Fruit fly (Drosophila melanogaster) whole organism, embryonic: ENCODE measurements around the gene Trm7-32.
A peak's percentile ranks its signal among the peaks of the same experiment; 100 is the strongest.

ENCODE experiments used
- Abd-B ChIP-seq: fragments of 200-800 bp; sonication (Bioruptor generic); optimal IDR thresholded peaks from 2 replicates; lab custom pipeline; 2018; ENCODE audit warnings: missing biosample characterization, mild to moderate bottlenecking, missing genetic modification characterization, moderate library complexity
- Ada2b ChIP-seq: fragments of 200-800 bp; sonication (Bioruptor generic); IDR thresholded peaks from 2 replicates; pipeline ENCODE4 v1.3.6; 2022; ENCODE audit warnings: missing biosample characterization, missing genetic modification characterization
- B-H1 ChIP-seq: fragments of 200-800 bp; sonication (Bioruptor generic); IDR thresholded peaks from 3 replicates; pipeline ENCODE4 v1.3.6; 2022; ENCODE audit warnings: missing biosample characterization, missing genetic modification characterization
- CG1024 ChIP-seq: fragments of 200-800 bp; sonication (Bioruptor generic); IDR thresholded peaks from 2 replicates; pipeline ENCODE4 v1.3.6; 2022; ENCODE audit warnings: missing biosample characterization, missing genetic modification characterization
- CG1233 ChIP-seq: fragments of 200-800 bp; sonication (Bioruptor generic); optimal IDR thresholded peaks from 4 replicates; lab custom pipeline; 2018; ENCODE audit warnings: missing biosample characterization, mild to moderate bottlenecking, missing genetic modification characterization
- CG14050 ChIP-seq: fragments of 200-800 bp; sonication (Bioruptor generic); IDR thresholded peaks from 3 replicates; pipeline ENCODE4 v1.3.6; 2022; ENCODE audit warnings: missing biosample characterization, missing genetic modification characterization
- CG1529 ChIP-seq: fragments of 200-800 bp; sonication (Bioruptor generic); optimal IDR thresholded peaks from 3 replicates; lab custom pipeline; 2018; ENCODE audit warnings: missing biosample characterization, missing genetic modification characterization
- CG1603 ChIP-seq: fragments of 200-800 bp; sonication (Bioruptor generic); optimal IDR thresholded peaks from 2 replicates; lab custom pipeline; 2019; ENCODE audit warnings: missing biosample characterization, mild to moderate bottlenecking, missing genetic modification characterization, moderate library complexity
- CG2875 ChIP-seq: fragments of 200-800 bp; sonication (Bioruptor generic); optimal IDR thresholded peaks from 2 replicates; lab custom pipeline; 2017; ENCODE audit warnings: missing biosample characterization, mild to moderate bottlenecking, missing genetic modification characterization, missing genetic modification reagents
- CG2889 ChIP-seq: fragments of 200-800 bp; sonication (Bioruptor generic); IDR thresholded peaks from 3 replicates; pipeline ENCODE4 v1.3.6; 2022; ENCODE audit warnings: missing biosample characterization, missing genetic modification characterization
- CG30020 ChIP-seq: fragments of 200-800 bp; optimal IDR thresholded peaks from 2 replicates; lab custom pipeline; 2019; ENCODE audit warnings: missing biosample characterization, mild to moderate bottlenecking, missing genetic modification characterization, moderate library complexity
- CG3407 ChIP-seq: fragments of 200-800 bp; sonication (Bioruptor generic); optimal IDR thresholded peaks from 2 replicates; lab custom pipeline; 2018; ENCODE audit warnings: missing biosample characterization, mild to moderate bottlenecking, missing genetic modification characterization
- CG3838 ChIP-seq: fragments of 200-800 bp; sonication (Bioruptor generic); optimal IDR thresholded peaks from 3 replicates; lab custom pipeline; 2016; ENCODE audit warnings: missing biosample characterization, missing genetic modification characterization
- CG3847 ChIP-seq: fragments of 200-800 bp; sonication (Bioruptor generic); IDR thresholded peaks from 2 replicates; pipeline ENCODE4 v1.3.6; 2022; ENCODE audit warnings: missing biosample characterization, missing genetic modification characterization
- CG3995 ChIP-seq: fragments of 200-800 bp; sonication (Bioruptor generic); optimal IDR thresholded peaks from 3 replicates; lab custom pipeline; 2016; ENCODE audit warnings: missing biosample characterization, missing genetic modification characterization
- CG6654 ChIP-seq: fragments of 200-800 bp; sonication (Bioruptor generic); optimal IDR thresholded peaks from 2 replicates; lab custom pipeline; 2017; ENCODE audit warnings: missing biosample characterization, mild to moderate bottlenecking, missing genetic modification characterization
- CG7786 ChIP-seq: fragments of 200-800 bp; sonication (Bioruptor generic); optimal IDR thresholded peaks from 2 replicates; lab custom pipeline; 2016; ENCODE audit warnings: missing biosample characterization, missing genetic modification characterization
- CG7987 ChIP-seq: fragments of 200-800 bp; sonication (Bioruptor generic); optimal IDR thresholded peaks from 2 replicates; lab custom pipeline; 2018; ENCODE audit warnings: missing biosample characterization, mild to moderate bottlenecking, missing genetic modification characterization, moderate library complexity
- CG8359 ChIP-seq: fragments of 200-800 bp; sonication (Bioruptor generic); optimal IDR thresholded peaks from 2 replicates; lab custom pipeline; 2017; ENCODE audit warnings: missing biosample characterization, mild to moderate bottlenecking, missing genetic modification characterization, borderline replicate concordance
- CG8765 ChIP-seq: fragments of 200-800 bp; sonication (Bioruptor generic); IDR thresholded peaks from 2 replicates; pipeline ENCODE4 v1.3.6; 2022; ENCODE audit warnings: missing biosample characterization, missing genetic modification characterization
- CG9876 ChIP-seq: fragments of 200-800 bp; sonication (Bioruptor generic); optimal IDR thresholded peaks from 2 replicates; lab custom pipeline; 2016; ENCODE audit warnings: missing biosample characterization, missing genetic modification characterization
- CkIIα-i1 ChIP-seq: fragments of 200-800 bp; sonication (Bioruptor generic); IDR thresholded peaks from 2 replicates; pipeline ENCODE4 v1.3.6; 2022; ENCODE audit warnings: missing biosample characterization, missing genetic modification characterization
- CrebB ChIP-seq: fragments of 200-800 bp; sonication (Bioruptor generic); optimal IDR thresholded peaks from 3 replicates; lab custom pipeline; 2018; ENCODE audit warnings: missing biosample characterization, mild to moderate bottlenecking, missing genetic modification characterization
- D19A ChIP-seq: fragments of 200-800 bp; optimal IDR thresholded peaks from 3 replicates; lab custom pipeline; 2019; ENCODE audit warnings: missing biosample characterization, mild to moderate bottlenecking, missing genetic modification characterization, moderate library complexity
- Doc2 ChIP-seq: fragments of 200-800 bp; sonication (Bioruptor generic); IDR thresholded peaks from 2 replicates; pipeline ENCODE4 v1.3.6; 2022; ENCODE audit warnings: missing biosample characterization, missing genetic modification characterization
- Elba2 ChIP-seq: fragments of 200-800 bp; sonication (Bioruptor generic); optimal IDR thresholded peaks from 3 replicates; lab custom pipeline; 2016; ENCODE audit warnings: missing biosample characterization, missing genetic modification characterization
- HLH3B ChIP-seq: fragments of 200-800 bp; sonication (Bioruptor generic); IDR thresholded peaks from 2 replicates; pipeline ENCODE4 v1.3.6; 2022; ENCODE audit warnings: missing biosample characterization, missing genetic modification characterization
- Lpt ChIP-seq: fragments of >200 bp; optimal IDR thresholded peaks from 2 replicates; lab custom pipeline; 2018; ENCODE audit warnings: missing biosample characterization, missing genetic modification characterization
- MBD-R2 ChIP-seq: fragments of 200-800 bp; sonication (Bioruptor generic); IDR thresholded peaks from 2 replicates; pipeline ENCODE4 v1.3.6; 2022; ENCODE audit warnings: missing biosample characterization, missing genetic modification characterization
- Meics ChIP-seq: fragments of 200-800 bp; sonication (Bioruptor generic); optimal IDR thresholded peaks from 2 replicates; lab custom pipeline; 2017; ENCODE audit warnings: missing biosample characterization, mild to moderate bottlenecking, missing genetic modification characterization
- Neu2 ChIP-seq: fragments of 200-800 bp; sonication (Bioruptor generic); optimal IDR thresholded peaks from 3 replicates; lab custom pipeline; 2016; ENCODE audit warnings: missing biosample characterization, missing genetic modification characterization, borderline replicate concordance
- Oli ChIP-seq: fragments of 200-800 bp; sonication (Bioruptor generic); optimal IDR thresholded peaks from 2 replicates; lab custom pipeline; 2018; ENCODE audit warnings: missing biosample characterization, mild to moderate bottlenecking, missing genetic modification characterization, moderate library complexity
- PHDP ChIP-seq: fragments of 200-800 bp; sonication (Bioruptor generic); optimal IDR thresholded peaks from 3 replicates; lab custom pipeline; 2018; ENCODE audit warnings: missing biosample characterization, mild to moderate bottlenecking, missing genetic modification characterization, moderate library complexity
- Xrp1 ChIP-seq: fragments of 200-800 bp; sonication (Bioruptor generic); IDR thresholded peaks from 2 replicates; pipeline ENCODE4 v1.3.6; 2022; ENCODE audit warnings: missing biosample characterization, missing genetic modification characterization
- ab ChIP-seq: fragments of 200-800 bp; sonication (Bioruptor generic); optimal IDR thresholded peaks from 2 replicates; lab custom pipeline; 2016; ENCODE audit warnings: missing biosample characterization, missing genetic modification characterization
- bbx ChIP-seq: fragments of 200-800 bp; sonication (Bioruptor generic); IDR thresholded peaks from 2 replicates; pipeline ENCODE4 v1.3.6; 2022; ENCODE audit warnings: missing biosample characterization, missing genetic modification characterization; ENCODE audit not compliant: partially characterized antibody
- cas ChIP-seq: fragments of 200-800 bp; sonication (Bioruptor generic); IDR thresholded peaks from 2 replicates; pipeline ENCODE4 v1.3.6; 2022; ENCODE audit warnings: missing biosample characterization, missing genetic modification characterization
- cwo ChIP-seq: fragments of 200-800 bp; sonication (Bioruptor generic); optimal IDR thresholded peaks from 3 replicates; lab custom pipeline; 2017; ENCODE audit warnings: missing biosample characterization, missing genetic modification characterization, mild to moderate bottlenecking, moderate library complexity, missing genetic modification reagents
- dmrt99B ChIP-seq: fragments of 200-800 bp; sonication (Bioruptor generic); optimal IDR thresholded peaks from 2 replicates; lab custom pipeline; 2018; ENCODE audit warnings: missing biosample characterization, mild to moderate bottlenecking, missing genetic modification characterization, moderate library complexity
- ems ChIP-seq: fragments of 200-800 bp; sonication (Bioruptor generic); optimal IDR thresholded peaks from 3 replicates; lab custom pipeline; 2016; ENCODE audit warnings: missing biosample characterization, missing genetic modification characterization
- en ChIP-seq: fragments of 200-800 bp; sonication (Bioruptor generic); optimal IDR thresholded peaks from 2 replicates; lab custom pipeline; 2016; ENCODE audit warnings: missing biosample characterization, missing genetic modification characterization
- esg ChIP-seq: fragments of 200-800 bp; sonication (Bioruptor generic); conservative IDR thresholded peaks from 2 replicates; pipeline ENCODE4 v1.3.6; 2022; ENCODE audit warnings: missing biosample characterization, missing genetic modification characterization
- ftz-f1 ChIP-seq: fragments of 200-800 bp; sonication (Bioruptor generic); optimal IDR thresholded peaks from 2 replicates; lab custom pipeline; 2016; ENCODE audit warnings: missing biosample characterization, missing genetic modification characterization
- h ChIP-seq: fragments of >200 bp; optimal IDR thresholded peaks from 2 replicates; lab custom pipeline; 2017
- inv ChIP-seq: fragments of 200-800 bp; sonication (Bioruptor generic); IDR thresholded peaks from 2 replicates; pipeline ENCODE4 v1.3.6; 2022; ENCODE audit warnings: missing biosample characterization, missing genetic modification characterization; ENCODE audit not compliant: partially characterized antibody
- onecut ChIP-seq: fragments of 200-800 bp; sonication (Bioruptor generic); IDR thresholded peaks from 2 replicates; pipeline ENCODE4 v1.3.6; 2022; ENCODE audit warnings: missing biosample characterization, missing genetic modification characterization
- sens-2 ChIP-seq: fragments of 200-800 bp; sonication (Bioruptor generic); IDR thresholded peaks from 2 replicates; pipeline ENCODE4 v1.3.6; 2022; ENCODE audit warnings: missing biosample characterization, missing genetic modification characterization
- sisA ChIP-seq: fragments of 200-800 bp; sonication (Bioruptor generic); IDR thresholded peaks from 2 replicates; pipeline ENCODE4 v1.3.6; 2022; ENCODE audit warnings: missing biosample characterization, missing genetic modification characterization
- so ChIP-seq: fragments of 200-800 bp; sonication (Bioruptor generic); IDR thresholded peaks from 3 replicates; pipeline ENCODE4 v1.3.6; 2022; ENCODE audit warnings: missing biosample characterization, missing genetic modification characterization
- tna ChIP-seq: fragments of 200-800 bp; sonication (Bioruptor generic); IDR thresholded peaks from 2 replicates; pipeline ENCODE4 v1.3.6; 2022; ENCODE audit warnings: missing biosample characterization, missing genetic modification characterization; ENCODE audit not compliant: partially characterized antibody
- usp ChIP-seq: fragments of >200 bp; optimal IDR thresholded peaks from 2 replicates; lab custom pipeline; 2017; ENCODE audit warnings: missing biosample characterization, missing genetic modification characterization
- vfl ChIP-seq: fragments of 200-800 bp; sonication (Bioruptor generic); optimal IDR thresholded peaks from 2 replicates; lab custom pipeline; 2016; ENCODE audit warnings: missing biosample characterization, missing genetic modification characterization

The Trm7-32 gene

dm6 chr3R:17079859-17080255 lies 39.4 kb downstream of the Trm7-32 start, which contains the start of the genes Keap1 and kuk (continued):
- no peak for TF ChIP-seq CrebB (tag; lab: Kevin White, UChicago)
- peak; percentile 49 for TF ChIP-seq Xrp1 (GFP tag; lab: Robert Waterston, UW)
- TF ChIP-seq usp (GFP tag; lab: Kevin White, UChicago): no peak
- 0 out of 3 replicates have a peak, but pooled peaks have one; percentile 4 for TF ChIP-seq CG2889
- no peak for TF ChIP-seq en
- no peak for TF ChIP-seq Neu2 (GFP tag; lab: Kevin White, UChicago)
- peak; percentile 51 for TF ChIP-seq CG7786 (GFP tag; lab: Kevin White, UChicago)
- no peak for TF ChIP-seq HLH3B (GFP tag; lab: Robert Waterston, UW)
- TF ChIP-seq Elba2 (GFP tag; lab: Kevin White, UChicago): no peak
- TF ChIP-seq esg (GFP tag; lab: Robert Waterston, UW): no peak
- no peak for TF ChIP-seq D19A
- peak; percentile 30; the same call in 1 of the 2 replicates for TF ChIP-seq CG8765 (GFP tag; lab: Robert Waterston, UW)
- TF ChIP-seq CG6654 (GFP tag; lab: Kevin White, UChicago): no peak
- no peak for TF ChIP-seq sens-2 (GFP tag; lab: Robert Waterston, UW)
- TF ChIP-seq CG8359 (GFP tag; lab: Kevin White, UChicago): no peak
- TF ChIP-seq CG30020 (tag; lab: Kevin White, UChicago): peak; percentile 9
- TF ChIP-seq PHDP (tag; lab: Kevin White, UChicago): peak; percentile 27
- peak; percentile 57 for TF ChIP-seq CG1603 (tag; lab: Kevin White, UChicago)
- TF ChIP-seq CG3847 (GFP tag; lab: Robert Waterston, UW): peak; percentile 87
- TF ChIP-seq ems (GFP tag; lab: Kevin White, UChicago): peak; percentile 47
- TF ChIP-seq Ada2b (GFP tag; lab: Robert Waterston, UW): peak; percentile 37; the same call in 1 of the 2 replicates
- peak; percentile 6 for TF ChIP-seq CG1233 (GFP tag; lab: Kevin White, UChicago)
- peak; percentile 40; the same call in 1 of the 2 replicates for TF ChIP-seq cas (GFP tag; lab: Robert Waterston, UW)
- no peak for TF ChIP-seq CG1529
- TF ChIP-seq MBD-R2 (GFP tag; lab: Robert Waterston, UW): peak; percentile 42
- TF ChIP-seq CG2875 (GFP tag; lab: Kevin White, UChicago): peak; percentile 12
- 0 out of 2 replicates have a peak, but pooled peaks have one; percentile 26 for TF ChIP-seq CG1024 (GFP tag; lab: Robert Waterston, UW)
- peak; percentile 3 for TF ChIP-seq Oli
- no peak for TF ChIP-seq Lpt (GFP tag; lab: Kevin White, UChicago)
- no peak for TF ChIP-seq Doc2 (GFP tag; lab: Robert Waterston, UW)
- TF ChIP-seq CG7987 (GFP tag; lab: Kevin White, UChicago): no peak
- peak; percentile 67 for TF ChIP-seq CG3838 (GFP tag; lab: Kevin White, UChicago)
- peak; percentile 13; the same call in 1 of the 3 replicates for TF ChIP-seq B-H1 (GFP tag; lab: Robert Waterston, UW)
- no peak for TF ChIP-seq CkIIα-i1 (GFP tag; lab: Robert Waterston, UW)
- TF ChIP-seq ftz-f1 (GFP tag; lab: Kevin White, UChicago): no peak
- peak; percentile 36 for TF ChIP-seq CG3407 (GFP tag; lab: Kevin White, UChicago)
- no peak for TF ChIP-seq Meics (GFP tag; lab: Kevin White, UChicago)
- no peak for TF ChIP-seq h (lab: Kevin White, UChicago)
- TF ChIP-seq ab (GFP tag; lab: Kevin White, UChicago): no peak
- TF ChIP-seq tna (GFP tag; lab: Robert Waterston, UW): peak; percentile 61
- TF ChIP-seq so (GFP tag; lab: Robert Waterston, UW): peak; percentile 44; the same call in 1 of the 3 replicates
- peak; percentile 58 for TF ChIP-seq onecut (GFP tag; lab: Robert Waterston, UW)
- TF ChIP-seq CG14050 (GFP tag; lab: Robert Waterston, UW): peak; percentile 25; the same call in 1 of the 3 replicates
- TF ChIP-seq CG3995 (GFP tag; lab: Kevin White, UChicago): peak; percentile 44
- TF ChIP-seq Abd-B (GFP tag; lab: Kevin White, UChicago): no peak
- no peak for TF ChIP-seq cwo (GFP tag; lab: Kevin White, UChicago)
- TF ChIP-seq vfl (GFP tag; lab: Kevin White, UChicago): peak; percentile 24
- TF ChIP-seq CG9876 (GFP tag; lab: Kevin White, UChicago): peak; percentile 24
- TF ChIP-seq sisA (GFP tag; lab: Robert Waterston, UW): peak; percentile 56
- peak; percentile 88 for TF ChIP-seq inv (GFP tag; lab: Robert Waterston, UW)
- peak; percentile 77 for TF ChIP-seq bbx (GFP tag; lab: Robert Waterston, UW)
- TF ChIP-seq dmrt99B (tag; lab: Kevin White, UChicago): no peak
